Worm (Caenorhabditis elegans) whole organism, late embryonic: ENCODE measurements around the gene acp-6.

ENCODE experiments used
- ceh-14 ChIP-seq: sonication (generic microtip); optimal IDR thresholded peaks from 2 replicates; lab custom pipeline; 2016; ENCODE audit warnings: missing genotype, missing genetic modification characterization, missing compliant biosample characterization
- mec-3 ChIP-seq: sonication (generic microtip); optimal IDR thresholded peaks from 2 replicates; lab custom pipeline; 2016; ENCODE audit warnings: borderline replicate concordance, missing genetic modification characterization, missing compliant biosample characterization
- pha-4 ChIP-seq: fragments of 150-350 bp; optimal IDR thresholded peaks from 2 replicates; lab custom pipeline; 2018; ENCODE audit warnings: missing biosample characterization, missing genetic modification reagents, missing genetic modification characterization
- pqm-1 ChIP-seq: sonication (generic microtip); optimal IDR thresholded peaks from 2 replicates; lab custom pipeline; 2016; ENCODE audit warnings: missing genetic modification characterization, missing compliant biosample characterization
- tbx-2 ChIP-seq: sonication (generic microtip); optimal IDR thresholded peaks from 2 replicates; lab custom pipeline; 2016; ENCODE audit warnings: missing genetic modification characterization, missing compliant biosample characterization

DNA sequence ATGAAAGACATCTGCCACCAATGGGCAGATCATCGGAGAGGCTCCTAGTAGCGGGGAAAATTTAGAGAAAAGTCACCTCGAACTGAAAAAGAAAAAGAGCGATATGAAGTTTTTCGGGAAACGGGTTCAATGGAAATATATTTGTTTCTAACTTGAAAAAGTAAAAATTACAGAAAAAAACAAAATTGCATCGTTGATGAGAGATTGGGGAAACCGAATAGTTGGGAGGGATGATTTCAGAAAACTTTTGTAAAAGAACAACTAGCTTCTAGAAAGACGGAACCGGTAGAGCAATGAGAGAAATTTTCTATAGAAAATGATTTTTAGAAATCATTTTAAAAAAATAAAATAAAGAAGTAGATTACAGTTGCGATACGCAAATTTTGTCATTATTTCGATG is 47.5 kb downstream of the acp-6 start:
- TF ChIP-seq mec-3 (no peak), pqm-1 (no peak), pha-4 (tag; lab: Kevin White, UChicago) (no peak), ceh-14 (tag; lab: Kevin White, UChicago) (no peak), tbx-2 (tag; lab: Kevin White, UChicago) (no peak)
